Fruit fly (Drosophila melanogaster): ENCODE measurements around the gene CG6683.
A peak's percentile ranks its signal among the peaks of the same experiment; 100 is the strongest.

CG6683 gene

dm6 chr3L:8546355-8546771, 31.6 kb upstream of the CG6683 start (continued):
- TF ChIP-seq CG7839 (tag; optimal IDR thresholded peaks at IDR 0.05), result peak; percentile 2
- TF ChIP-seq CG12071 (GFP tag; optimal IDR thresholded peaks at IDR 0.05), result peak; percentile 42
- no peak for TF ChIP-seq CG3163 (GFP tag; optimal IDR thresholded peaks at IDR 0.05)
- peak; percentile 62 for TF ChIP-seq CG15514 (GFP tag; optimal IDR thresholded peaks at IDR 0.05)
- no peak for TF ChIP-seq Kr (GFP tag; optimal IDR thresholded peaks at IDR 0.05)
- TF ChIP-seq tap (tag; optimal IDR thresholded peaks at IDR 0.05), result peak; percentile 11
- TF ChIP-seq yki (optimal IDR thresholded peaks at IDR 0.05), result peak; percentile 86
- peak; percentile 61; the same call in 1 of the 2 replicates for TF ChIP-seq CG32532 (GFP tag; IDR thresholded peaks at IDR 0.05)
- TF ChIP-seq CG11695 (GFP tag; IDR thresholded peaks at IDR 0.05), result peak; percentile 31; the same call in 1 of the 3 replicates
- 0 out of 2 replicates have a peak, but pooled peaks have one; percentile 34 for TF ChIP-seq CG9932 (GFP tag; IDR thresholded peaks at IDR 0.05)
- TF ChIP-seq CG10321 (GFP tag; IDR thresholded peaks at IDR 0.05), result 0 out of 2 replicates have a peak, but pooled peaks have one; percentile 16
- TF ChIP-seq unc-4 (GFP tag; IDR thresholded peaks at IDR 0.05; ENCODE audit: partially characterized antibody), result peak; percentile 47; the same call in 1 of the 2 replicates
- TF ChIP-seq CG3281 (GFP tag; optimal IDR thresholded peaks at IDR 0.05), result peak; percentile 19
- peak; percentile 37 for TF ChIP-seq CG17912 (GFP tag; optimal IDR thresholded peaks at IDR 0.05)
- TF ChIP-seq nom (GFP tag; optimal IDR thresholded peaks at IDR 0.05), result peak; percentile 89
- peak; percentile 30; the same call in 1 of the 2 replicates for TF ChIP-seq onecut (GFP tag; IDR thresholded peaks at IDR 0.05)
- peak; percentile 79 for TF ChIP-seq Jarid2 (GFP tag; optimal IDR thresholded peaks at IDR 0.05)
- TF ChIP-seq ttk (GFP tag; IDR thresholded peaks at IDR 0.05), result no peak
- TF ChIP-seq nerfin-1 (tag; optimal IDR thresholded peaks at IDR 0.05), result no peak
- peak; percentile 20 for TF ChIP-seq CG18599 (GFP tag; optimal IDR thresholded peaks at IDR 0.05)
- TF ChIP-seq tna (GFP tag; IDR thresholded peaks at IDR 0.05; ENCODE audit: partially characterized antibody), result 0 out of 2 replicates have a peak, but pooled peaks have one; percentile 39
- peak; percentile 67 for TF ChIP-seq CG34224 (GFP tag; IDR thresholded peaks at IDR 0.05; ENCODE audit: partially characterized antibody)
- peak; percentile 14 for TF ChIP-seq CG2712 (tag; optimal IDR thresholded peaks at IDR 0.05)
- TF ChIP-seq z (GFP tag; IDR thresholded peaks at IDR 0.05), result peak; percentile 55; the same call in 2 of the 3 replicates
- no peak for TF ChIP-seq CG8765 (GFP tag; IDR thresholded peaks at IDR 0.05)
- peak; percentile 16; the same call in 1 of the 2 replicates for TF ChIP-seq Rfx (GFP tag; IDR thresholded peaks at IDR 0.05)
- TF ChIP-seq CG9876 (GFP tag; optimal IDR thresholded peaks at IDR 0.05), result no peak
- TF ChIP-seq CG8388 (GFP tag; optimal IDR thresholded peaks at IDR 0.05), result no peak
- peak; percentile 93 for TF ChIP-seq kay (GFP tag; optimal IDR thresholded peaks at IDR 0.05)
- TF ChIP-seq oc (tag; optimal IDR thresholded peaks at IDR 0.05), result peak; percentile 56
- TF ChIP-seq Eip74EF (GFP tag; optimal IDR thresholded peaks at IDR 0.05), result peak in 1 of 2 experiments; percentile 28
- TF ChIP-seq CG34422 (GFP tag; IDR thresholded peaks at IDR 0.05), result peak; percentile 36; the same call in 1 of the 3 replicates
- TF ChIP-seq CG2199 (GFP tag; IDR thresholded peaks at IDR 0.05), result 0 out of 3 replicates have a peak, but pooled peaks have one; percentile 34
- peak; percentile 62; the same call in 1 of the 2 replicates for TF ChIP-seq bbx (GFP tag; IDR thresholded peaks at IDR 0.05; ENCODE audit: partially characterized antibody)
- peak; percentile 54; the same call in 1 of the 2 replicates for TF ChIP-seq chm (GFP tag; IDR thresholded peaks at IDR 0.05)
- no peak for TF ChIP-seq CG7786 (GFP tag; optimal IDR thresholded peaks at IDR 0.05)
- TF ChIP-seq Med (GFP tag), result peak; percentile 85
- TF ChIP-seq CG6813 (GFP tag; optimal IDR thresholded peaks at IDR 0.05), result peak; percentile 30
- no peak for TF ChIP-seq CG8290 (GFP tag; optimal IDR thresholded peaks at IDR 0.05)
- peak in 1 of 2 experiments; percentile 44 for TF ChIP-seq CG8290 (tag; optimal IDR thresholded peaks at IDR 0.05)
- no peak for TF ChIP-seq CG34376 (GFP tag; optimal IDR thresholded peaks at IDR 0.05)
- TF ChIP-seq CG13424 (tag; optimal IDR thresholded peaks at IDR 0.05), result peak; percentile 6
- no peak for TF ChIP-seq Bteb2 (GFP tag; optimal IDR thresholded peaks at IDR 0.05)
- TF ChIP-seq HLH3B (GFP tag; IDR thresholded peaks at IDR 0.05), result 0 out of 2 replicates have a peak, but pooled peaks have one; percentile 18
- peak; percentile 41; the same call in 1 of the 2 replicates for TF ChIP-seq hbn (GFP tag; IDR thresholded peaks at IDR 0.05; ENCODE audit: partially characterized antibody)
- TF ChIP-seq sens (GFP tag), result peak; percentile 51
